Fruit fly (Drosophila melanogaster) ovary, adult (tissue): ENCODE data around the gene P5CDh2.
A peak's percentile ranks its signal among the peaks of the same experiment; 100 is the strongest.

Experiments used
- CG17801 ChIP-seq: fragments of 200-800 bp; optimal IDR thresholded peaks from 2 replicates; lab custom pipeline; 2019; ENCODE audit warnings: missing biosample characterization, mild to moderate bottlenecking, missing genetic modification characterization, moderate library complexity; ENCODE audit not compliant: partially characterized antibody

P5CDh2 gene

dm6 chr3R:21871348-21871940 lies 6.3 kb upstream of the P5CDh2 start:
- TF ChIP-seq CG17801 (GFP tag; lab: Kevin White, UChicago), result no peak

- TF ChIP-seq CG17801 (GFP tag; lab: Kevin White, UChicago), result no peak
Observed at dm6 chr3R:21873439-21873838, 4.3 kb upstream of the P5CDh2 start, which contains the start of gene CG31178. TSS of gene CG31178 (plus strand) at chr3R:21873739.

dm6 chr3R:21874982-21875466 lies 2.7 kb upstream of the P5CDh2 start, which contains the start of gene CG6656:
TSS of gene CG6656 (plus strand) at chr3R:21875293.
- peak; percentile 53 for TF ChIP-seq CG17801 (GFP tag; lab: Kevin White, UChicago)

dm6 chr3R:21878473-21878872 lies 737 bp downstream of the P5CDh2 start, which contains the start of gene CG34148:
TSS of gene CG34148 (minus strand) at chr3R:21878686.
- no peak for TF ChIP-seq CG17801 (GFP tag; lab: Kevin White, UChicago)

dm6 chr3R:21880510-21880909 lies 2.8 kb downstream of the P5CDh2 start, which contains the start of gene CG31465:
TSS of gene CG31465 (plus strand) at chr3R:21880810.
- TF ChIP-seq CG17801 (GFP tag; lab: Kevin White, UChicago), result no peak

- no peak for TF ChIP-seq CG17801 (GFP tag; lab: Kevin White, UChicago)
Observed at dm6 chr3R:21884354-21884753, 6.6 kb downstream of the P5CDh2 start, which contains the start of gene fit. TSS of gene fit (minus strand) at chr3R:21884454.

- TF ChIP-seq CG17801 (GFP tag; lab: Kevin White, UChicago), result no peak
Observed at dm6 chr3R:21885450-21885849, 7.7 kb downstream of the P5CDh2 start, which contains the start of gene CG17819. TSS of gene CG17819 (minus strand) at chr3R:21885550.

dm6 chr3R:21886861-21887587 lies 9.3 kb downstream of the P5CDh2 start, which contains the start of the genes CG6678 and dnd:
TSS of gene CG6678 (plus strand) at chr3R:21887029.
TSS of gene dnd (minus strand) at chr3R:21887355.
- TF ChIP-seq CG17801 (GFP tag; lab: Kevin White, UChicago), result no peak

- no peak for TF ChIP-seq CG17801 (GFP tag; lab: Kevin White, UChicago)
Observed at dm6 chr3R:21887588-21888007, 9.9 kb downstream of the P5CDh2 start.

- TF ChIP-seq CG17801 (GFP tag; lab: Kevin White, UChicago), result no peak
Observed at dm6 chr3R:21888696-21889602, 11.2 kb downstream of the P5CDh2 start, which contains the start of gene CG43844. TSS of gene CG43844 (plus strand) at chr3R:21889539.

dm6 chr3R:21889945-21890344 lies 12.2 kb downstream of the P5CDh2 start:
- TF ChIP-seq CG17801 (GFP tag; lab: Kevin White, UChicago), result no peak

dm6 chr3R:21890739-21891138 lies 13.0 kb downstream of the P5CDh2 start:
- no peak for TF ChIP-seq CG17801 (GFP tag; lab: Kevin White, UChicago)

dm6 chr3R:21892450-21892849 lies 14.7 kb downstream of the P5CDh2 start:
- no peak for TF ChIP-seq CG17801 (GFP tag; lab: Kevin White, UChicago)

- TF ChIP-seq CG17801 (GFP tag; lab: Kevin White, UChicago), result no peak
Observed at dm6 chr3R:21893929-21894328, 16.2 kb downstream of the P5CDh2 start.
